Worm (Caenorhabditis elegans): ENCODE data around the gene F20D6.9.

- TF ChIP-seq pes-1 (GFP tag; IDR thresholded peaks at IDR 0.05) (no peak), ceh-36 (tag; optimal IDR thresholded peaks at IDR 0.05) (no peak), hnd-1 (tag; optimal IDR thresholded peaks at IDR 0.05) (no peak), flt-1 (GFP tag; IDR thresholded peaks at IDR 0.05) (no peak), ets-7 (tag; optimal IDR thresholded peaks at IDR 0.05) (no peak), hmbx-1 (tag; optimal IDR thresholded peaks at IDR 0.05) (no peak), ceh-13 (GFP tag; optimal IDR thresholded peaks at IDR 0.05) (no peak), ama-1 (optimal IDR thresholded peaks at IDR 0.05) (no peak), tra-4 (tag; optimal IDR thresholded peaks at IDR 0.05) (no peak), scrt-1 (GFP tag; IDR thresholded peaks at IDR 0.05) (no peak), aly-1 (tag; optimal IDR thresholded peaks at IDR 0.05) (no peak), hmg-4 (GFP tag; optimal IDR thresholded peaks at IDR 0.05) (no peak), B0310.2 (tag; optimal IDR thresholded peaks at IDR 0.05) (no peak), tbx-37 (GFP tag; conservative IDR thresholded peaks at IDR 0.05) (no peak)
Measured at ce11 chrV:8203085-8203643, 25.9 kb upstream of the F20D6.9 start, which contains the start of gene cest-17.
